Worm (Caenorhabditis elegans) whole organism, late embryonic: Measurements from ENCODE around the gene dhs-5.

Experiments
- C38D4.7 ChIP-seq: fragments of 200-800 bp; sonication (Bioruptor generic); optimal IDR thresholded peaks from 2 replicates; lab custom pipeline; 2018; ENCODE audit warnings: mild to moderate bottlenecking, missing genetic modification characterization, moderate library complexity, missing compliant biosample characterization
- F13H6.1 ChIP-seq: sonication (generic microtip); optimal IDR thresholded peaks from 2 replicates; lab custom pipeline; 2016; ENCODE audit warnings: missing genetic modification characterization, missing compliant biosample characterization
- K02D7.2 ChIP-seq: sonication (generic microtip); optimal IDR thresholded peaks from 2 replicates; lab custom pipeline; 2017; ENCODE audit warnings: mild to moderate bottlenecking, missing genetic modification characterization, missing compliant biosample characterization
- K09A11.1 ChIP-seq: sonication (generic microtip); optimal IDR thresholded peaks from 2 replicates; lab custom pipeline; 2017; ENCODE audit warnings: antibody characterized with exemption, mild to moderate bottlenecking, missing genetic modification characterization, missing compliant biosample characterization; ENCODE audit not compliant: insufficient read depth
- Y22D7AL.16 ChIP-seq: sonication (generic microtip); optimal IDR thresholded peaks from 2 replicates; lab custom pipeline; 2016; ENCODE audit warnings: missing genetic modification characterization, missing compliant biosample characterization
- ahr-1 ChIP-seq: sonication (generic microtip); optimal IDR thresholded peaks from 2 replicates; lab custom pipeline; 2016; ENCODE audit warnings: missing genetic modification characterization, missing compliant biosample characterization
- ceh-14 ChIP-seq: sonication (generic microtip); optimal IDR thresholded peaks from 2 replicates; lab custom pipeline; 2016; ENCODE audit warnings: missing genotype, missing genetic modification characterization, missing compliant biosample characterization
- ceh-18 ChIP-seq: sonication (generic microtip); optimal IDR thresholded peaks from 2 replicates; lab custom pipeline; 2016; ENCODE audit warnings: missing genetic modification characterization, missing compliant biosample characterization
- ceh-19 ChIP-seq: fragments of 200-800 bp; sonication (Bioruptor generic); optimal IDR thresholded peaks from 2 replicates; lab custom pipeline; 2018; ENCODE audit warnings: mild to moderate bottlenecking, missing genetic modification characterization, missing compliant biosample characterization
- ceh-2 ChIP-seq: sonication (generic microtip); optimal IDR thresholded peaks from 2 replicates; lab custom pipeline; 2016; ENCODE audit warnings: missing genotype, missing genetic modification characterization, missing compliant biosample characterization
- ceh-22 ChIP-seq: sonication (generic microtip); optimal IDR thresholded peaks from 2 replicates; lab custom pipeline; 2017; ENCODE audit warnings: missing biosample characterization, missing genetic modification characterization
- ceh-30 ChIP-seq: fragments of 150-350 bp; optimal IDR thresholded peaks from 2 replicates; lab custom pipeline; 2014; ENCODE audit warnings: missing biosample characterization, missing genetic modification characterization
- ceh-31 ChIP-seq: sonication (generic microtip); optimal IDR thresholded peaks from 2 replicates; lab custom pipeline; 2016; ENCODE audit warnings: missing genetic modification characterization, missing compliant biosample characterization
- ceh-34 ChIP-seq: sonication (generic microtip); optimal IDR thresholded peaks from 2 replicates; lab custom pipeline; 2016; ENCODE audit warnings: mild to moderate bottlenecking, missing genetic modification characterization, missing compliant biosample characterization
- ceh-6 ChIP-seq: fragments of 200-800 bp; sonication (Bioruptor generic); optimal IDR thresholded peaks from 2 replicates; lab custom pipeline; 2018; ENCODE audit warnings: mild to moderate bottlenecking, missing genetic modification characterization, missing compliant biosample characterization
- dmd-4 ChIP-seq: sonication (generic microtip); optimal IDR thresholded peaks from 2 replicates; lab custom pipeline; 2016; ENCODE audit warnings: borderline replicate concordance, missing genetic modification characterization, missing compliant biosample characterization
- elt-2 ChIP-seq: sonication (generic microtip); optimal IDR thresholded peaks from 2 replicates; lab custom pipeline; 2016; ENCODE audit warnings: missing genetic modification reagents, missing genetic modification characterization, missing compliant biosample characterization
- eyg-1 ChIP-seq: sonication (generic microtip); optimal IDR thresholded peaks from 2 replicates; lab custom pipeline; 2016; ENCODE audit warnings: missing genotype, missing genetic modification characterization, missing compliant biosample characterization
- fax-1 ChIP-seq: sonication (generic microtip); optimal IDR thresholded peaks from 2 replicates; lab custom pipeline; 2016; ENCODE audit warnings: missing genotype, missing genetic modification characterization, missing compliant biosample characterization
- fkh-10 ChIP-seq: fragments of 150-350 bp; optimal IDR thresholded peaks from 2 replicates; lab custom pipeline; 2014; ENCODE audit warnings: missing biosample characterization, missing genetic modification reagents, missing genetic modification characterization
- fkh-6 ChIP-seq: sonication (generic microtip); optimal IDR thresholded peaks from 2 replicates; lab custom pipeline; 2016; ENCODE audit warnings: missing genetic modification characterization, missing compliant biosample characterization
- gmeb-2 ChIP-seq: sonication (generic microtip); optimal IDR thresholded peaks from 2 replicates; lab custom pipeline; 2016; ENCODE audit warnings: missing genetic modification characterization, inconsistent platforms, missing compliant biosample characterization
- hlh-15 ChIP-seq: sonication (generic microtip); optimal IDR thresholded peaks from 2 replicates; lab custom pipeline; 2016; ENCODE audit warnings: missing genetic modification characterization, missing compliant biosample characterization
- hlh-8 ChIP-seq: sonication (generic microtip); optimal IDR thresholded peaks from 2 replicates; lab custom pipeline; 2016; ENCODE audit warnings: missing genotype, missing genetic modification characterization, missing compliant biosample characterization
- lim-6 ChIP-seq: sonication (generic microtip); optimal IDR thresholded peaks from 2 replicates; lab custom pipeline; 2016; ENCODE audit warnings: missing genetic modification characterization, missing compliant biosample characterization
- nfya-1 ChIP-seq: sonication (generic microtip); optimal IDR thresholded peaks from 2 replicates; lab custom pipeline; 2017; ENCODE audit warnings: missing genetic modification characterization, mild to moderate bottlenecking, missing compliant biosample characterization, antibody characterized with exemption, moderate library complexity
- nhr-11 ChIP-seq: fragments of 150-350 bp; optimal IDR thresholded peaks from 2 replicates; lab custom pipeline; 2014; ENCODE audit warnings: missing biosample characterization, missing genetic modification characterization
- nhr-232 ChIP-seq: sonication (generic microtip); optimal IDR thresholded peaks from 2 replicates; lab custom pipeline; 2016; ENCODE audit warnings: missing genetic modification characterization, missing compliant biosample characterization
- pat-9 ChIP-seq: fragments of 200-800 bp; sonication (Bioruptor generic); optimal IDR thresholded peaks from 2 replicates; lab custom pipeline; 2018; ENCODE audit warnings: mild to moderate bottlenecking, missing genetic modification characterization, moderate library complexity, missing compliant biosample characterization
- pha-2 ChIP-seq: sonication (generic microtip); optimal IDR thresholded peaks from 2 replicates; lab custom pipeline; 2017; ENCODE audit warnings: mild to moderate bottlenecking, missing genetic modification characterization, missing compliant biosample characterization
- pha-4 ChIP-seq: fragments of 150-350 bp; optimal IDR thresholded peaks from 2 replicates; lab custom pipeline; 2018; ENCODE audit warnings: missing biosample characterization, missing genetic modification reagents, missing genetic modification characterization
- ref-2 ChIP-seq: sonication (generic microtip); optimal IDR thresholded peaks from 2 replicates; lab custom pipeline; 2016; ENCODE audit warnings: missing genetic modification characterization, missing compliant biosample characterization
- syd-9 ChIP-seq: sonication (generic microtip); optimal IDR thresholded peaks from 2 replicates; lab custom pipeline; 2016; ENCODE audit warnings: mild to moderate bottlenecking, missing genetic modification characterization, moderate library complexity, missing compliant biosample characterization
- ttx-3 ChIP-seq: sonication (generic microtip); optimal IDR thresholded peaks from 2 replicates; lab custom pipeline; 2016; ENCODE audit warnings: missing genetic modification reagents, missing genetic modification characterization, missing compliant biosample characterization
- unc-3 ChIP-seq, 2 experiments: fragments of 200-800 bp in 1 of 2; sonication (Bioruptor generic) in 1 of 2; sonication (generic microtip) in 1 of 2; conservative IDR thresholded peaks in 1 of 2; optimal IDR thresholded peaks in 1 of 2; 2 replicates each; pipeline versions ENCODE4 v1.3.6 to Lab custom; 2016 to 2022; ENCODE audit warnings: missing compliant biosample characterization in 2 of 2, missing genetic modification characterization in 2 of 2, missing genetic modification reagents in 1 of 2
- unc-55 ChIP-seq: sonication (generic microtip); optimal IDR thresholded peaks from 2 replicates; lab custom pipeline; 2017; ENCODE audit warnings: missing biosample characterization, missing genetic modification reagents, missing genetic modification characterization
- unc-86 ChIP-seq: sonication (generic microtip); optimal IDR thresholded peaks from 2 replicates; lab custom pipeline; 2016; ENCODE audit warnings: missing genetic modification characterization, missing compliant biosample characterization
- ztf-16 ChIP-seq: sonication (generic microtip); optimal IDR thresholded peaks from 2 replicates; lab custom pipeline; 2017; ENCODE audit warnings: missing genetic modification characterization, missing compliant biosample characterization

Gene dhs-5

DNA sequence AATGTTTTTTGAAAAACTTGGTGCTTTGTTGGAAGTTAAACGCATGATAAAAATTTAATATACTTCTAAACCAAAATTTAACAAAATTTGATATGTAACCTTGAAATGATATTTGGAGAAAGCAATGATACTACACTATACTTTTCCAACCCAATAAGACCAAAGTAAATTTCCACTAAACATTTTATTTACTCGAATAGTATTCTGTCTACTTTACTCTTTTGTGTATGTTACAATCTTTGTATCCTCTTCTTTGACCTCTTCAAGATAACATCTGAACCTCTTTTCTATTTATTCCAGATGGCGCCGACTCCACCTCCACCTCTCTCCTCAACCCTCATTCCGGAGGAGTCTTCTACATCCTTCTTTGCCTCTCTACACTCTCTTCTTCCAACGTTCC lies at the start of gene dhs-5:
Gene dhs-5 (plus strand): TSS at position 301 of the 400 bp plus-strand sequence.
- no peak for TF ChIP-seq pha-4 (tag; lab: Kevin White, UChicago)
- no peak for TF ChIP-seq unc-55
- TF ChIP-seq C38D4.7: no peak
- TF ChIP-seq ceh-18: no peak
- no peak for TF ChIP-seq ceh-19 (GFP tag; lab: Kevin White, UChicago)
- TF ChIP-seq lim-6 (tag; lab: Kevin White, UChicago): no peak
- no peak for TF ChIP-seq ceh-34
- no peak for TF ChIP-seq hlh-8 (tag; lab: Kevin White, UChicago)
- no peak for TF ChIP-seq ztf-16
- no peak for TF ChIP-seq pat-9 (tag; lab: Kevin White, UChicago)
- TF ChIP-seq F13H6.1 (tag; lab: Kevin White, UChicago): no peak
- no peak for TF ChIP-seq Y22D7AL.16 (tag; lab: Kevin White, UChicago)
- TF ChIP-seq ceh-14 (tag; lab: Kevin White, UChicago): no peak
- no peak for TF ChIP-seq ttx-3
- no peak for TF ChIP-seq elt-2 (tag; lab: Kevin White, UChicago)
- TF ChIP-seq unc-3 (GFP tag; conservative IDR thresholded peaks at IDR 0.05; lab: Robert Waterston, UW): no peak
- TF ChIP-seq unc-3 (tag; optimal IDR thresholded peaks at IDR 0.05; lab: Kevin White, UChicago): no peak

ce11 chrII:5407548-5407947 lies 46.1 kb upstream of the dhs-5 start, which contains the start of gene clec-141:
Gene clec-141 (minus strand): TSS chrII:5407648.
- no peak for TF ChIP-seq K02D7.2
- TF ChIP-seq unc-86 (tag; lab: Kevin White, UChicago): no peak
- TF ChIP-seq ceh-22 (tag; lab: Kevin White, UChicago): no peak

ce11 chrII:5408924-5409323 lies 44.7 kb upstream of the dhs-5 start, which contains the start of the genes EEED8.12 and EEED8.4:
Gene EEED8.12 (minus strand): TSS chrII:5409024.
Gene EEED8.4 (plus strand): TSS chrII:5409319.
- TF ChIP-seq K09A11.1 (tag; lab: Kevin White, UChicago): no peak
- no peak for TF ChIP-seq dmd-4 (tag; lab: Kevin White, UChicago)
- TF ChIP-seq ceh-2 (tag; lab: Kevin White, UChicago): no peak
- no peak for TF ChIP-seq eyg-1 (tag; lab: Kevin White, UChicago)
- no peak for TF ChIP-seq fkh-10 (GFP tag; lab: Kevin White, UChicago)
- no peak for TF ChIP-seq unc-55
- TF ChIP-seq pha-4 (tag; lab: Kevin White, UChicago): no peak
- no peak for TF ChIP-seq hlh-15 (tag; lab: Kevin White, UChicago)
- no peak for TF ChIP-seq ceh-30 (tag; lab: Kevin White, UChicago)
- TF ChIP-seq pha-2: no peak
- TF ChIP-seq ttx-3: no peak
- no peak for TF ChIP-seq syd-9 (tag; lab: Kevin White, UChicago)
- TF ChIP-seq fkh-6 (tag; lab: Kevin White, UChicago): no peak
- TF ChIP-seq ahr-1 (tag; lab: Kevin White, UChicago): no peak
- TF ChIP-seq nfya-1: no peak
- TF ChIP-seq nhr-11 (tag; lab: Kevin White, UChicago): no peak
- TF ChIP-seq nhr-232 (tag; lab: Kevin White, UChicago): no peak
- TF ChIP-seq C38D4.7: no peak
- no peak for TF ChIP-seq ref-2
- TF ChIP-seq elt-2 (tag; lab: Kevin White, UChicago): no peak

- no peak for TF ChIP-seq ceh-19 (GFP tag; lab: Kevin White, UChicago)
- TF ChIP-seq, all 69 proteins: peak for 0
These were observed 41.2 kb upstream of the dhs-5 start, which contains the start of the genes EEED8.13 and EEED8.18 for ce11 chrII:5412467-5412866. Gene EEED8.13 (minus strand): TSS chrII:5412567. Gene EEED8.18 (minus strand): TSS chrII:5412610.

DNA sequence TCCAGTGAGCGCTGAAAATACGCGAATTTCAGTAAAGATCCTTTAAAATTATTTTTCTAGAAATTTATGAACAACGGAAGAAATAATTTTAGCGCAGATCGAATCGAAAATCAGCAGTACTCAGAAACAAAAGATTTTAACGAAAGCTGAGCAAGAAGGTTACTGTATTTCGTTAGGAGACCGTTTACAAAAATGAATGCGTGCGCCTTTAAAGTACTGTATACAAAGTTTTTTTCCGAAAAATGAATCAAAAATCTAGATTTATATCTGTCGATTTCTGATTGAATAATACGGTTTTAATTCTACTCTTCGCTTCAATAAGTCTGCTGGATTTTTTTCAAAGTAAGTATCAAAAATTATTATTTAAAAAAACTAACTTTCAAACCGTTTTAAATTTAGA lies 39.6 kb upstream of the dhs-5 start, which contains the start of the genes EEED8.14 and EEED8.3:
Gene EEED8.14 (minus strand): TSS at position 13 of the 400 bp plus-strand sequence.
Gene EEED8.3 (plus strand): TSS at position 237 of the 400 bp plus-strand sequence.
- TF ChIP-seq ceh-31 (tag; lab: Kevin White, UChicago) (no peak), ceh-6 (GFP tag; lab: Kevin White, UChicago) (no peak), gmeb-2 (tag; lab: Kevin White, UChicago) (no peak), elt-2 (tag; lab: Kevin White, UChicago) (no peak), ttx-3 (no peak), fax-1 (no peak)
- TF ChIP-seq, all 69 proteins: peak for 0
